Fruit fly (Drosophila melanogaster) whole organism, adult: ENCODE measurements around the gene mkg-p.

Experiments
- CG11617 ChIP-seq: fragments of 200-800 bp; sonication (Bioruptor generic); optimal IDR thresholded peaks from 2 replicates; lab custom pipeline; 2017; ENCODE audit warnings: mild to moderate bottlenecking, missing biosample characterization, missing genetic modification reagents, missing genetic modification characterization
- CG12768 ChIP-seq: fragments of 200-800 bp; sonication (Bioruptor generic); optimal IDR thresholded peaks from 2 replicates; lab custom pipeline; 2017; ENCODE audit warnings: missing biosample characterization, missing genetic modification characterization, mild to moderate bottlenecking, moderate library complexity, missing genetic modification reagents
- CG14711 ChIP-seq: fragments of 200-800 bp; sonication (Bioruptor generic); optimal IDR thresholded peaks from 2 replicates; lab custom pipeline; 2018; ENCODE audit warnings: missing biosample characterization, mild to moderate bottlenecking, missing genetic modification characterization, moderate library complexity
- CG1620 ChIP-seq: fragments of 200-800 bp; sonication (Bioruptor generic); optimal IDR thresholded peaks from 2 replicates; lab custom pipeline; 2016; ENCODE audit warnings: missing biosample characterization, missing genetic modification characterization
- CG33017 ChIP-seq: fragments of 200-800 bp; sonication (Bioruptor generic); optimal IDR thresholded peaks from 2 replicates; lab custom pipeline; 2018; ENCODE audit warnings: missing biosample characterization, mild to moderate bottlenecking, missing genetic modification characterization, moderate library complexity
- CG5204 ChIP-seq: fragments of 200-800 bp; sonication (Bioruptor generic); optimal IDR thresholded peaks from 2 replicates; lab custom pipeline; 2016; ENCODE audit warnings: missing biosample characterization, missing genetic modification characterization
- CG7045 ChIP-seq: fragments of 200-800 bp; sonication (Bioruptor generic); optimal IDR thresholded peaks from 2 replicates; lab custom pipeline; 2017; ENCODE audit warnings: missing biosample characterization, mild to moderate bottlenecking, missing genetic modification characterization
- CG7101 ChIP-seq: fragments of 200-800 bp; sonication (Bioruptor generic); optimal IDR thresholded peaks from 2 replicates; lab custom pipeline; 2018; ENCODE audit warnings: missing biosample characterization, mild to moderate bottlenecking, missing genetic modification characterization, moderate library complexity
- Clk ChIP-seq: fragments of 200-800 bp; sonication (Bioruptor generic); optimal IDR thresholded peaks from 2 replicates; lab custom pipeline; 2017; ENCODE audit warnings: missing biosample characterization, missing genetic modification characterization
- Crg-1 ChIP-seq: fragments of 200-800 bp; sonication (Bioruptor generic); optimal IDR thresholded peaks from 2 replicates; lab custom pipeline; 2016; ENCODE audit warnings: missing biosample characterization, missing genetic modification characterization
- Hr96 ChIP-seq: fragments of 200-800 bp; sonication (Bioruptor generic); optimal IDR thresholded peaks from 2 replicates; lab custom pipeline; 2016; ENCODE audit warnings: missing biosample characterization, missing genetic modification characterization
- Mnt ChIP-seq: fragments of 200-800 bp; sonication (Bioruptor generic); optimal IDR thresholded peaks from 2 replicates; lab custom pipeline; 2016; ENCODE audit warnings: missing biosample characterization, mild to moderate bottlenecking, missing genetic modification characterization
- bab1 ChIP-seq: fragments of 200-800 bp; sonication (Bioruptor generic); optimal IDR thresholded peaks from 3 replicates; lab custom pipeline; 2019; ENCODE audit warnings: missing biosample characterization, mild to moderate bottlenecking, missing genetic modification characterization, moderate library complexity
- cic ChIP-seq: fragments of 200-800 bp; sonication (Bioruptor generic); optimal IDR thresholded peaks from 2 replicates; lab custom pipeline; 2017; ENCODE audit warnings: missing biosample characterization, mild to moderate bottlenecking, missing genetic modification characterization, moderate library complexity
- cnc ChIP-seq, 2 experiments: fragments of >200 bp; optimal IDR thresholded peaks; 2 replicates each; lab custom pipeline; 2017
- kay ChIP-seq: fragments of 200-800 bp; sonication (Bioruptor generic); peaks from one replicate; lab custom pipeline; 2016; ENCODE audit warnings: missing biosample characterization, missing genetic modification characterization, borderline replicate concordance
- ovo ChIP-seq: fragments of 200-800 bp; sonication (Bioruptor generic); optimal IDR thresholded peaks from 2 replicates; lab custom pipeline; 2016; ENCODE audit warnings: missing biosample characterization, missing genetic modification characterization
- pad ChIP-seq: fragments of 200-800 bp; sonication (Bioruptor generic); optimal IDR thresholded peaks from 3 replicates; lab custom pipeline; 2017; ENCODE audit warnings: missing biosample characterization, missing genetic modification characterization, mild to moderate bottlenecking, moderate library complexity, missing genetic modification reagents
- tj ChIP-seq: fragments of 200-800 bp; sonication (Bioruptor generic); optimal IDR thresholded peaks from 3 replicates; lab custom pipeline; 2017; ENCODE audit warnings: missing biosample characterization, mild to moderate bottlenecking, missing genetic modification characterization, moderate library complexity
- toe ChIP-seq: fragments of 200-800 bp; sonication (Bioruptor generic); optimal IDR thresholded peaks from 2 replicates; lab custom pipeline; 2016; ENCODE audit warnings: missing biosample characterization, missing genetic modification characterization

Gene mkg-p

DNA sequence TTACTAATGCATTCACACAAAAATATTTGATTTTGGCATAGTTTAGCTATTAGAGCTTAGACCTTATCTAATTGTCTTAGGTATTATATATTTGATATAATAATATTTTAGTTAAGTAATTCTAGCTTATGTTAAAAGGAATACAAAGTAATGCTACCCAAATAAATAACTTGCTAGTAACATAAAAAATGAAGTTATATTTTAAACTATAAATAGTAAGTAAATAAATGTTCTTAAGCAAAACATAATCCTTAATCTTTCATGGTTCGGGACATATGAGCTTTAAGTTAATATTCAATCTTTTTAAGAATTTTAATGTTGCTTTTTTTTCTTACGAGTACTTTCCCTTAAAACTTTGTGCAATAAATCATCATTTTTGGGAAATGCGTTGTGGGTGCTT lies 18.1 kb upstream of the mkg-p start:
- no peak for TF ChIP-seq CG5204 (GFP tag; lab: Kevin White, UChicago)
- no peak for TF ChIP-seq cnc (optimal IDR thresholded peaks at IDR 0.05; lab: Kevin White, UChicago)

DNA sequence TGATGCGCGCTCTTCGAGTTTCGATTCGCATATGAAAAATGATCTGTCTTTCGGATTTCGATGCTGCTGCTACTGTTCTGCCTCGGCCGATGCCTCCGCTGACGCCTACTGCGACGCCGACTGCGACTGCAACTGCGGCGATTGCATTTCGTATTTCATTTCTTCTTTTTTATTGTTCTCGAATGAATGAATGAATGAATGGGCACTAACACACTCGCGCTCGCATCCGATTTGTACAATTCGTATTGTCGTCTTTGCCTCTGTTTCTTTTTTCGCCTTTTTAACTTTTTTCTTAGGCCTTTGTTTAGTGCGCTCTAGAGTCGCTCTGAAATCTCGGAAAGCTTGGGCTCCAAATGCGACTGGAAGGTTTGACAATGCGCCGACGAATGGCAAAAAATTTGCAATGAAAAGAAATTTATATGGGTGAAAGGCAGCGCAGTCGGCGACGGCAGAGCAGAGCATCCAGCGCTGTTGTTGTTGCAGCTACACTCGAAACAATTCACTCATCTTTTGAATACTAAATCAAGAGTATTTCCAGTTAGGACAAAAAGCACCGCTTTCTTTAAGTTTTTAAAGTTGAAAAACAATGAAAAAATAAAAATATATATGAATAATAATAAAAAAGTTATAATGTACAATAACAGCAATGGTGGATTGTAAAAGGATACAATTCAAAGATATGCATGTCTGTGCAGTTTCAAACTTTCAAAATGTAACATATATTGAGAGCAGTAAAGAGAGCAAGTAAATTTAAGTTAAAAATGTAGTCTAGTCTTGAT lies 16.9 kb upstream of the mkg-p start, which contains the start of gene CG32354:
CG32354 (minus strand) TSS at position 398 of the 779 bp plus-strand sequence.
- TF ChIP-seq cic (GFP tag; lab: Kevin White, UChicago) (peak; percentile 24), CG7101 (tag; lab: Kevin White, UChicago) (no peak)

dm6 chr3L:8421361-8421760 lies 16.3 kb upstream of the mkg-p start:
- no peak for TF ChIP-seq Mnt (GFP tag; lab: Kevin White, UChicago)
- TF ChIP-seq Hr96 (GFP tag; lab: Kevin White, UChicago) = no peak
- TF ChIP-seq tj (GFP tag; lab: Kevin White, UChicago) = no peak
- TF ChIP-seq Crg-1 (GFP tag; lab: Kevin White, UChicago) = no peak
- no peak for TF ChIP-seq ovo
- TF ChIP-seq CG33017 (tag; lab: Kevin White, UChicago) = no peak
- TF ChIP-seq CG7101 (tag; lab: Kevin White, UChicago) = no peak

dm6 chr3L:8419622-8420176 lies 14.6 kb upstream of the mkg-p start:
- TF ChIP-seq CG1620 = no peak
- TF ChIP-seq pad = no peak
- no peak for TF ChIP-seq CG33017 (tag; lab: Kevin White, UChicago)
- no peak for TF ChIP-seq CG7101 (tag; lab: Kevin White, UChicago)
- no peak for TF ChIP-seq cic (GFP tag; lab: Kevin White, UChicago)
- TF ChIP-seq tj (GFP tag; lab: Kevin White, UChicago) = no peak
- TF ChIP-seq CG12768 = no peak
- no peak for TF ChIP-seq CG11617 (GFP tag; lab: Kevin White, UChicago)
- no peak for TF ChIP-seq kay
- TF ChIP-seq cnc (optimal IDR thresholded peaks at IDR 0.05; lab: Kevin White, UChicago) = no peak
- TF ChIP-seq Clk (GFP tag; lab: Kevin White, UChicago) = no peak
- TF ChIP-seq bab1 (GFP tag; lab: Kevin White, UChicago) = no peak
- TF ChIP-seq CG7045 (GFP tag; lab: Kevin White, UChicago) = no peak
- no peak for TF ChIP-seq Hr96 (GFP tag; lab: Kevin White, UChicago)
- no peak for TF ChIP-seq toe
- no peak for TF ChIP-seq Mnt (GFP tag; lab: Kevin White, UChicago)
- TF ChIP-seq ovo = no peak
- no peak for TF ChIP-seq CG5204 (GFP tag; lab: Kevin White, UChicago)

dm6 chr3L:8418984-8419383 lies 13.9 kb upstream of the mkg-p start:
- TF ChIP-seq CG14711 (tag; lab: Kevin White, UChicago) (no peak), cnc (optimal IDR thresholded peaks at IDR 0.05; lab: Kevin White, UChicago) (no peak), ovo (no peak), tj (GFP tag; lab: Kevin White, UChicago) (no peak), Mnt (GFP tag; lab: Kevin White, UChicago) (no peak), cic (GFP tag; lab: Kevin White, UChicago) (no peak), CG1620 (no peak)

DNA sequence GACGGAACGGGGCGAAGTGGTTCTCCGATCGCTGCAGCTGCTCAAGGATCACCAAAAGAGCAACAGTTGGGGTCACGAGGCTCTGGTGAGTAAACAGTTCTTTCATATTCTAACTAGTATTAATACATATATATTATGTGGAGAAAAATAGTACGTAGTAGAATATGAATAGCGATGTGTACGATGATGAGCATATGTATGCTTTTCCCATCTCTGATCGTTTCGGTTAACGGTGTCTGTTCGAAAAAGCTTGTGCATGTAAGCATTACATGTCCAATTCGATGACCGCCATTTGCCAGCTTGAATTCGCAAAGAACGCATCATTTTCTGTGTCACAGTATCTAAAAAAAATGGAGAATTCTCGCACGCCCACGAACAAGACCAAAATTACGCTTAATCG lies 7.6 kb upstream of the mkg-p start, which contains the start of the genes Oseg1 and mtrm:
Oseg1 (minus strand) TSS at position 101 of the 400 bp plus-strand sequence.
mtrm (plus strand) TSS at position 288 of the 400 bp plus-strand sequence.
- TF ChIP-seq ovo (peak; percentile 41), Mnt (GFP tag; lab: Kevin White, UChicago) (no peak)

- TF ChIP-seq Clk (GFP tag; lab: Kevin White, UChicago) (no peak), Mnt (GFP tag; lab: Kevin White, UChicago) (peak; percentile 12), CG14711 (tag; lab: Kevin White, UChicago) (peak; percentile 21), CG7045 (GFP tag; lab: Kevin White, UChicago) (no peak), cnc (optimal IDR thresholded peaks at IDR 0.05; lab: Kevin White, UChicago) (no peak), Crg-1 (GFP tag; lab: Kevin White, UChicago) (no peak), CG12768 (no peak), CG7101 (tag; lab: Kevin White, UChicago) (peak; percentile 15), CG5204 (GFP tag; lab: Kevin White, UChicago) (no peak), CG11617 (GFP tag; lab: Kevin White, UChicago) (peak; percentile 1), ovo (peak; percentile 8), pad (no peak), bab1 (GFP tag; lab: Kevin White, UChicago) (no peak), toe (no peak)
These were observed 6.4 kb upstream of the mkg-p start, which contains the start of gene Exo70 for dm6 chr3L:8411439-8411897. TSS of gene Exo70 (plus strand) at chr3L:8411851.
